Worm (Caenorhabditis elegans) whole organism, L2 larva: ENCODE data around the gene idpp-9.

Experiments used
- blmp-1 ChIP-seq: sonication (generic microtip); optimal IDR thresholded peaks from 2 replicates; lab custom pipeline; 2017; ENCODE audit warnings: missing genetic modification characterization, mild to moderate bottlenecking, missing compliant biosample characterization, antibody characterized with exemption, moderate library complexity; ENCODE audit not compliant: insufficient read depth
- lin-39 ChIP-seq: fragments of 150-350 bp; optimal IDR thresholded peaks from 2 replicates; lab custom pipeline; 2014; ENCODE audit warnings: missing biosample characterization, missing genetic modification reagents, missing genetic modification characterization
- nhr-21 ChIP-seq: fragments of 150-350 bp; optimal IDR thresholded peaks from 2 replicates; lab custom pipeline; 2014; ENCODE audit warnings: missing biosample characterization, missing genetic modification characterization
- nhr-25 ChIP-seq: fragments of 150-350 bp; sonication (generic microtip); optimal IDR thresholded peaks from 3 replicates; lab custom pipeline; 2014; ENCODE audit warnings: missing biosample characterization, missing genetic modification characterization
- sem-4 ChIP-seq: fragments of 150-350 bp; optimal IDR thresholded peaks from 2 replicates; lab custom pipeline; 2014; ENCODE audit warnings: missing biosample characterization, missing genetic modification reagents, missing genetic modification characterization
- zag-1 ChIP-seq: fragments of 150-350 bp; optimal IDR thresholded peaks from 2 replicates; lab custom pipeline; 2014; ENCODE audit warnings: missing biosample characterization, missing genetic modification characterization
- ztf-1 ChIP-seq: fragments of 200-800 bp; sonication (Bioruptor generic); conservative IDR thresholded peaks from 2 replicates; pipeline ENCODE4 v1.3.6; 2022; ENCODE audit warnings: missing genetic modification characterization, missing compliant biosample characterization

The idpp-9 gene

ce11 chrX:3871578-3872234 lies 43.9 kb downstream of the idpp-9 start:
- peak; percentile 29 for TF ChIP-seq zag-1 (tag; lab: Kevin White, UChicago)
- no peak for TF ChIP-seq sem-4 (tag; lab: Kevin White, UChicago)

- TF ChIP-seq ztf-1 (GFP tag; lab: Robert Waterston, UW): no peak
- TF ChIP-seq blmp-1 (tag; lab: Kevin White, UChicago): peak; percentile 6
- peak; percentile 45 for TF ChIP-seq nhr-25 (tag; lab: Kevin White, UChicago)
Observed at ce11 chrX:3867760-3868159, 47.9 kb downstream of the idpp-9 start.

- TF ChIP-seq nhr-21 (tag; lab: Kevin White, UChicago) (no peak), lin-39 (tag; lab: Kevin White, UChicago) (no peak)
Observed at ce11 chrX:3866197-3866596, 49.5 kb downstream of the idpp-9 start.
